Comparison of ENCODE assay signal across 2 worm cellular contexts in genomic region chrX:16929560-16930332, ce11.
TF ChIP-seq lines count a peak whose summit lies in the region.

No protein-coding gene starts in this region.

TF ChIP-seq in whole organism, L4 larva, 104 proteins besides CTCF, POLR2A, EP300 and RAD21 (continued from another document):
- TF ChIP-seq nhr-6 (tag; optimal IDR thresholded peaks at IDR 0.05; lab: Kevin White, UChicago) (peak; percentile 98), ZK546.5 (tag; optimal IDR thresholded peaks at IDR 0.05; lab: Kevin White, UChicago) (peak in 1 of 2 experiments; percentile 32), ztf-7 (tag; optimal IDR thresholded peaks at IDR 0.05; lab: Kevin White, UChicago) (peak; percentile 81), mep-1 (tag; optimal IDR thresholded peaks at IDR 0.05; lab: Kevin White, UChicago) (peak; percentile 99), zfp-3 (GFP tag; conservative IDR thresholded peaks at IDR 0.05; lab: Robert Waterston, UW) (peak; percentile 85), nhr-28 (tag; optimal IDR thresholded peaks at IDR 0.05; lab: Kevin White, UChicago) (peak; percentile 99), mes-2 (tag; optimal IDR thresholded peaks at IDR 0.05; lab: Kevin White, UChicago; ENCODE audit: poor library complexity, severe bottlenecking) (peak; percentile 78), set-16 (GFP tag; IDR thresholded peaks at IDR 0.05; lab: Robert Waterston, UW) (peak; percentile 98), lim-7 (GFP tag; IDR thresholded peaks at IDR 0.05; lab: Robert Waterston, UW) (peak; percentile 72), pqm-1 (tag; optimal IDR thresholded peaks at IDR 0.05; lab: Kevin White, UChicago) (peak; percentile 6), skn-1 (tag; optimal IDR thresholded peaks at IDR 0.05; lab: Kevin White, UChicago) (peak; percentile 45), spr-3 (GFP tag; optimal IDR thresholded peaks at IDR 0.05; lab: Kevin White, UChicago) (peak; percentile 74), nhr-42 (GFP tag; IDR thresholded peaks at IDR 0.05; lab: Robert Waterston, UW) (peak; percentile 91), ceh-44 (GFP tag; IDR thresholded peaks at IDR 0.05; lab: Robert Waterston, UW) (no peak), daf-12 (tag; optimal IDR thresholded peaks at IDR 0.05; lab: Kevin White, UChicago) (peak; percentile 2), snpc-4 (tag; optimal IDR thresholded peaks at IDR 0.05; lab: Kevin White, UChicago) (peak; percentile 47), ctbp-1 (GFP tag; IDR thresholded peaks at IDR 0.05; lab: Robert Waterston, UW) (peak; percentile 96), gei-8 (GFP tag; optimal IDR thresholded peaks at IDR 0.05; lab: Kevin White, UChicago) (peak; percentile 96), lin-29 (GFP tag; IDR thresholded peaks at IDR 0.05; lab: Robert Waterston, UW) (peak; percentile 66; the same call in 1 of the 2 replicates), nhr-10 (tag; optimal IDR thresholded peaks at IDR 0.05; lab: Kevin White, UChicago) (peak; percentile 85), nhr-77 (tag; optimal IDR thresholded peaks at IDR 0.05; lab: Kevin White, UChicago) (peak; percentile 77), zip-2 (tag; optimal IDR thresholded peaks at IDR 0.05; lab: Kevin White, UChicago) (peak; percentile 77), saeg-2 (GFP tag; IDR thresholded peaks at IDR 0.05; lab: Robert Waterston, UW) (peak; percentile 92), nhr-48 (tag; optimal IDR thresholded peaks at IDR 0.05; lab: Kevin White, UChicago) (peak; percentile 95), mdt-29 (GFP tag; IDR thresholded peaks at IDR 0.05; lab: Robert Waterston, UW) (peak; percentile 100), zag-1 (tag; optimal IDR thresholded peaks at IDR 0.05; lab: Kevin White, UChicago) (peak; percentile 74), aly-2 (tag; optimal IDR thresholded peaks at IDR 0.05; lab: Kevin White, UChicago) (no peak), ceh-82 (tag; optimal IDR thresholded peaks at IDR 0.05; lab: Kevin White, UChicago) (no peak), dmd-8 (GFP tag; IDR thresholded peaks at IDR 0.05; lab: Robert Waterston, UW) (0 out of 2 replicates have a peak, but pooled peaks have one; percentile 21), hif-1 (tag; optimal IDR thresholded peaks at IDR 0.05; lab: Kevin White, UChicago) (peak; percentile 79 to 94), unc-39 (tag; optimal IDR thresholded peaks at IDR 0.05; lab: Kevin White, UChicago) (no peak), Y48G9A.11 (GFP tag; IDR thresholded peaks at IDR 0.05; lab: Robert Waterston, UW) (no peak), ceh-20 (GFP tag; IDR thresholded peaks at IDR 0.05; lab: Robert Waterston, UW) (peak; percentile 98), mdl-1 (tag; optimal IDR thresholded peaks at IDR 0.05; lab: Kevin White, UChicago) (peak; percentile 97 to 98), nhr-102 (tag; optimal IDR thresholded peaks at IDR 0.05; lab: Kevin White, UChicago) (peak; percentile 95), jun-1 (tag; optimal IDR thresholded peaks at IDR 0.05; lab: Kevin White, UChicago) (peak; percentile 92), lin-38 (GFP tag; IDR thresholded peaks at IDR 0.05; lab: Robert Waterston, UW) (peak; percentile 71), Y5F2A.4 (GFP tag; optimal IDR thresholded peaks at IDR 0.05; lab: Kevin White, UChicago) (no peak), nhr-111 (GFP tag; optimal IDR thresholded peaks at IDR 0.05; lab: Kevin White, UChicago) (no peak), nhr-237 (tag; optimal IDR thresholded peaks at IDR 0.05; lab: Kevin White, UChicago) (peak; percentile 62), fos-1 (tag; optimal IDR thresholded peaks at IDR 0.05; lab: Kevin White, UChicago) (no peak), F26F4.8 (GFP tag; conservative IDR thresholded peaks at IDR 0.05; lab: Robert Waterston, UW) (no peak), vab-7 (GFP tag; IDR thresholded peaks at IDR 0.05; lab: Robert Waterston, UW) (peak; percentile 85), madf-9 (GFP tag; conservative IDR thresholded peaks at IDR 0.05; lab: Robert Waterston, UW) (peak; percentile 92), Y75B8A.6 (GFP tag; IDR thresholded peaks at IDR 0.05; lab: Robert Waterston, UW) (0 out of 2 replicates have a peak, but pooled peaks have one; percentile 29), dve-1 (tag; optimal IDR thresholded peaks at IDR 0.05; lab: Kevin White, UChicago; ENCODE audit: insufficient read depth) (peak; percentile 99), ces-1 (GFP tag; optimal IDR thresholded peaks at IDR 0.05; lab: Kevin White, UChicago) (no peak), lin-1 (GFP tag; IDR thresholded peaks at IDR 0.05; lab: Robert Waterston, UW) (no peak; the same call in 1 of the 2 replicates), egl-43 (GFP tag; IDR thresholded peaks at IDR 0.05; lab: Robert Waterston, UW) (peak; percentile 90)

TF ChIP-seq in whole organism, late embryonic, 69 proteins besides CTCF, POLR2A, EP300 and RAD21 (continued from another document):
- TF ChIP-seq unc-3 (GFP tag; conservative IDR thresholded peaks at IDR 0.05; lab: Robert Waterston, UW) (no peak; the same call in 1 of the 2 replicates), unc-3 (tag; optimal IDR thresholded peaks at IDR 0.05; lab: Kevin White, UChicago) (peak; percentile 75), lin-11 (tag; optimal IDR thresholded peaks at IDR 0.05; lab: Kevin White, UChicago) (peak; percentile 28), sox-4 (tag; optimal IDR thresholded peaks at IDR 0.05; lab: Kevin White, UChicago) (peak; percentile 53), ceh-9 (tag; optimal IDR thresholded peaks at IDR 0.05; lab: Kevin White, UChicago) (no peak), T23F11.4 (GFP tag; optimal IDR thresholded peaks at IDR 0.05; lab: Kevin White, UChicago) (no peak), fkh-10 (GFP tag; optimal IDR thresholded peaks at IDR 0.05; lab: Kevin White, UChicago) (no peak), hlh-6 (tag; optimal IDR thresholded peaks at IDR 0.05; lab: Kevin White, UChicago) (peak; percentile 78)
TF ChIP-seq in whole organism, late embryonic: peak in this region for 57.
